Fruit fly (Drosophila melanogaster): Measurements from ENCODE around the gene ATPsynCF6.

DNA sequence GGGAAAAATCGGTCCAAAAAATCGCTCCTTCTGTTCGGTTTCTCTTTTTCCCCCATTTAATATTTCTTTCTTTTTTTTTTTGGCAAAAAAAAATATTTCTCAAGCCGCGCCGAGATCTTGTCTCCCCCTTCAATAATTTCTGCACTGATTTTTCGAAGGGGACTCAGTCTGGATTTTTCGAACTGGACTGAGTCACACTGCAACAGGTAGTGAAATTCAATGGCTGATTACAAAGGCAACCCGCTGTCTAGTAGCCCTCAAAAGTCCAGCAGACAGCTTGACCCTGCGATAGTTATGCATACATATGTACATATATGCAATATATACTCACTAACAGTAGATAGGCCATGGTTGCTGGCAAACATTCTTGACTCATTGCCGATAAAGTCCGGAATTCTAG is 35.6 kb downstream of the ATPsynCF6 start:
- TF ChIP-seq h (GFP tag; optimal IDR thresholded peaks at IDR 0.05) (no peak), usp (GFP tag; optimal IDR thresholded peaks at IDR 0.05) (no peak), jim (GFP tag; optimal IDR thresholded peaks at IDR 0.05) (no peak), dsf (GFP tag; optimal IDR thresholded peaks at IDR 0.05; ENCODE audit: borderline replicate concordance) (no peak), brk (GFP tag; optimal IDR thresholded peaks at IDR 0.05) (no peak), dmrt93B (GFP tag; optimal IDR thresholded peaks at IDR 0.05) (no peak), sv (GFP tag; optimal IDR thresholded peaks at IDR 0.05) (no peak), OdsH (GFP tag; optimal IDR thresholded peaks at IDR 0.05) (no peak)
